Worm (Caenorhabditis elegans): Measurements from ENCODE around the gene hal-3.

hal-3 gene

DNA sequence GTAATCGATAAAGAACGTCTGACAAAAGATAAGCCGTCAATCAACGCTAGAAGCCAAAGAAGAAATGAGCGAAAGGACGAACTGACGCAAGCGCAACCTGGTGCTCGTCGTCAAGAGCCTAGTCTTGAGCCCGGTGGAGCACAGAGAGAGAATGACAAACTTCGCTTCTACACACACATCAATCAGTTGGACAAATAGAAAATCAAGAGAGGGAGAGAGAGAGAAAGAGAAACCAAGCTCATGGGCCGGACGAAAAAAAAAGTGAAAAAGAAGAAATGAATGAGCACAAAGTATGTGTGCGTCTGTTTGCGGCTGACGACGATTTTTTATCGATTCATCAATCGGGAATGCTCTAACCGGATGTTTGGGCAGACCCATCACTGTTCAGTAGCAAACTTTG, 4.2 kb upstream of the hal-3 start:
- TF ChIP-seq flt-1 (GFP tag; IDR thresholded peaks at IDR 0.05) (no peak), F13C5.2 (tag; optimal IDR thresholded peaks at IDR 0.05) (no peak), hnd-1 (tag; optimal IDR thresholded peaks at IDR 0.05) (no peak), ets-7 (tag; optimal IDR thresholded peaks at IDR 0.05) (no peak), aly-1 (tag; optimal IDR thresholded peaks at IDR 0.05) (no peak), tra-4 (tag; optimal IDR thresholded peaks at IDR 0.05) (no peak), hmg-4 (GFP tag; optimal IDR thresholded peaks at IDR 0.05) (no peak), tbx-11 (GFP tag; IDR thresholded peaks at IDR 0.05) (no peak), ceh-36 (tag; optimal IDR thresholded peaks at IDR 0.05) (no peak), ama-1 (optimal IDR thresholded peaks at IDR 0.05) (no peak), hmbx-1 (tag; optimal IDR thresholded peaks at IDR 0.05) (no peak), scrt-1 (GFP tag; IDR thresholded peaks at IDR 0.05) (no peak), tbx-37 (GFP tag; conservative IDR thresholded peaks at IDR 0.05) (no peak), B0310.2 (tag; optimal IDR thresholded peaks at IDR 0.05) (no peak)

DNA sequence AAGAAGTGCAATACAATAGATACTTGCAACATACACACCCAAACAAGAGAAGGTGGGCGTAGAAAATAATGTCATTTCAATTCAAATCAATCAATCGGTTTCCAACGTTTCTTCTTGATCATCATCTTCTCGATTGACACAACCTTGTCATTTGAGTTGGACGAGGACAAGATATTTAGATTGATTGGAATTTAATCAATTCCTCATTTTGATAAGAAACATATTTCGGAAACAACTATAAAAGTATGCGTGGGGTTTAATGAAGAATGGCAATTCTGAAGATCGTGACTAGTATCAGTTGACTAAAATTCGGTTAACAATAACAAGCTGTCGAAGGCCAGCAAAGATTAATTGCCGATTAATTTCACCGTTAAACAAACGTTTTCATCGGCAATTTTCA, 3.7 kb upstream of the hal-3 start:
- TF ChIP-seq ama-1 (optimal IDR thresholded peaks at IDR 0.05): no peak
- TF ChIP-seq flt-1 (GFP tag; IDR thresholded peaks at IDR 0.05): no peak
- no peak for TF ChIP-seq hmg-4 (GFP tag; optimal IDR thresholded peaks at IDR 0.05)
- TF ChIP-seq tbx-11 (GFP tag; IDR thresholded peaks at IDR 0.05): no peak
- TF ChIP-seq ceh-36 (tag; optimal IDR thresholded peaks at IDR 0.05): no peak
- TF ChIP-seq ceh-13 (GFP tag; optimal IDR thresholded peaks at IDR 0.05): no peak
- no peak for TF ChIP-seq B0310.2 (tag; optimal IDR thresholded peaks at IDR 0.05)
- TF ChIP-seq scrt-1 (GFP tag; IDR thresholded peaks at IDR 0.05): no peak
- TF ChIP-seq sea-1 (GFP tag; conservative IDR thresholded peaks at IDR 0.05): no peak
- TF ChIP-seq hnd-1 (tag; optimal IDR thresholded peaks at IDR 0.05): no peak

- TF ChIP-seq hmg-4 (GFP tag; optimal IDR thresholded peaks at IDR 0.05) (peak; percentile 11), tbx-11 (GFP tag; IDR thresholded peaks at IDR 0.05) (no peak), tbx-37 (GFP tag; conservative IDR thresholded peaks at IDR 0.05) (no peak), ets-7 (tag; optimal IDR thresholded peaks at IDR 0.05) (no peak), scrt-1 (GFP tag; IDR thresholded peaks at IDR 0.05) (no peak), pes-1 (GFP tag; IDR thresholded peaks at IDR 0.05) (no peak), flt-1 (GFP tag; IDR thresholded peaks at IDR 0.05) (no peak)
Measured at ce11 chrII:9619995-9620535, 3.1 kb upstream of the hal-3 start.

DNA sequence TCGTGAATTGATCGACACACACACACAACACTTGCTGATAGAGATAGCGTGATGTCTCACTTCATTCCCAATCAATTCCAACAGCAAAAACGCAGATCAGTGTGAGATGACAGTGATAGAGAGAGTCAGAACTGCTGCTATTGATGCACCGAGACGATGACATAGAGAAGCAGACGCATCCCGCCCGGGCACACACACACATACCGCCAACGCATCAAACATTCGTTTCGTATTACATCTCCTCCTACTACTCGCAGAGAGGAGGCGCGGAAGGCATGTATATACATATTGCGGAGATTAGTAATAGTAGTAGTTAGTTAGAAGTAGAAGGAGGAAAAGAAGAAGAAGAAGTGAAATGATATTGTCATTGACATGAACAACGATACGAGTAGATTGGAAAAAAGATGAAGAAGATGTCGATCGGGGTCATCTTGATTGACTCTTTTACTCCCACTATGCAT, 2.5 kb upstream of the hal-3 start:
- TF ChIP-seq pes-1 (GFP tag; IDR thresholded peaks at IDR 0.05) (no peak), F13C5.2 (tag; optimal IDR thresholded peaks at IDR 0.05) (no peak), hnd-1 (tag; optimal IDR thresholded peaks at IDR 0.05) (no peak), scrt-1 (GFP tag; IDR thresholded peaks at IDR 0.05) (no peak), tra-4 (tag; optimal IDR thresholded peaks at IDR 0.05) (no peak), B0310.2 (tag; optimal IDR thresholded peaks at IDR 0.05) (no peak), tbx-11 (GFP tag; IDR thresholded peaks at IDR 0.05) (no peak), flt-1 (GFP tag; IDR thresholded peaks at IDR 0.05) (no peak), hmbx-1 (tag; optimal IDR thresholded peaks at IDR 0.05) (no peak), tbx-37 (GFP tag; conservative IDR thresholded peaks at IDR 0.05) (no peak), ama-1 (optimal IDR thresholded peaks at IDR 0.05) (no peak), ceh-13 (GFP tag; optimal IDR thresholded peaks at IDR 0.05) (no peak), ceh-36 (tag; optimal IDR thresholded peaks at IDR 0.05) (no peak)

DNA sequence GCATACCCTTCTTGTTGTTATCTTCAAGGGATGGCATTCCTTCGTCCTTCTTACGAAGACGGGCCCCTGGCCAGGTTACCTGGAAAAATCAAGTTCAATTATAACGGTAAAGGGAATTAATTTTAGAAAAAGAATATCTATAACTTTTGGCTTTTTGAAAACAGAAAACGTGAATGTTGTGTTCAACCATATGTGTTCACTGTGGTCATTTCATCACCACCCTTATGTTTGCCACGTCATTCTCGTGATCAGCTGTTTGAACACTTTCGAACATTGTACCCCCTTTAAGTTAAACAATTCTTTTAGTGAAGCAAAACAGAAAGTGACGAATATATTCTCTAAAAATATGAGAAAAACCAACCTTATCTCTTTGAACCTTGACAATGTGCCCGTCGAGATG, 1.8 kb upstream of the hal-3 start:
- TF ChIP-seq aly-1 (tag; optimal IDR thresholded peaks at IDR 0.05) (no peak), hmg-4 (GFP tag; optimal IDR thresholded peaks at IDR 0.05) (no peak), ceh-36 (tag; optimal IDR thresholded peaks at IDR 0.05) (no peak), tra-4 (tag; optimal IDR thresholded peaks at IDR 0.05) (no peak), B0310.2 (tag; optimal IDR thresholded peaks at IDR 0.05) (no peak), tbx-37 (GFP tag; conservative IDR thresholded peaks at IDR 0.05) (no peak), F13C5.2 (tag; optimal IDR thresholded peaks at IDR 0.05) (no peak)

ce11 chrII:9617902-9618245, 949 bp upstream of the hal-3 start:
- no peak for TF ChIP-seq ceh-36 (tag; optimal IDR thresholded peaks at IDR 0.05)
- no peak for TF ChIP-seq tbx-37 (GFP tag; conservative IDR thresholded peaks at IDR 0.05)
- no peak for TF ChIP-seq B0310.2 (tag; optimal IDR thresholded peaks at IDR 0.05)
- TF ChIP-seq F13C5.2 (tag; optimal IDR thresholded peaks at IDR 0.05): no peak
- TF ChIP-seq hmg-4 (GFP tag; optimal IDR thresholded peaks at IDR 0.05): no peak
- no peak for TF ChIP-seq ceh-13 (GFP tag; optimal IDR thresholded peaks at IDR 0.05)
- no peak for TF ChIP-seq tbx-11 (GFP tag; IDR thresholded peaks at IDR 0.05)
- TF ChIP-seq scrt-1 (GFP tag; IDR thresholded peaks at IDR 0.05): no peak
- no peak for TF ChIP-seq ama-1 (optimal IDR thresholded peaks at IDR 0.05)

DNA sequence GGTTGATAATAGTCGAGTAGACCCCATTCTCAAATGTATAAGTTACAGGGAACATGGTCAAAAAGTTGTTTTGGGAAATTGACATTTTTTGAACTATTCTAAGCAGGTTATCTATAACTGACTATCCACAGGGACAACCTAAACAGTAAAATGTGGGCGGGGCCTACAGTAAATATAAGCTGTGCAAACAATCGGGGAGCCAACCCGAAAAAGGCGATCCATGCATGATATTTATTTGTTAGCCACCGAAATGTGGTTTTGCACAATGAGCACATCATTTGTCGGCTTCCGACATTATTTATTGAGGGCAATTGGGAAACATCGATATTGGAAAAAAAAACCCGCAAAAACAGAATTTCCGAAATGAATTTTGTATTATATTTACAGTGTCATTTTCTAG, 2.2 kb downstream of the hal-3 start, which contains the start of gene hlh-6:
hlh-6 (minus strand) TSS at position 101 of the 400 bp plus-strand sequence.
- TF ChIP-seq ceh-36 (tag; optimal IDR thresholded peaks at IDR 0.05) (no peak), tbx-11 (GFP tag; IDR thresholded peaks at IDR 0.05) (no peak), tbx-37 (GFP tag; conservative IDR thresholded peaks at IDR 0.05) (no peak), scrt-1 (GFP tag; IDR thresholded peaks at IDR 0.05) (no peak), pes-1 (GFP tag; IDR thresholded peaks at IDR 0.05) (no peak), hnd-1 (tag; optimal IDR thresholded peaks at IDR 0.05) (no peak), ets-7 (tag; optimal IDR thresholded peaks at IDR 0.05) (no peak), hmbx-1 (tag; optimal IDR thresholded peaks at IDR 0.05) (no peak), F13C5.2 (tag; optimal IDR thresholded peaks at IDR 0.05) (no peak), ceh-13 (GFP tag; optimal IDR thresholded peaks at IDR 0.05) (no peak), hmg-4 (GFP tag; optimal IDR thresholded peaks at IDR 0.05) (no peak), flt-1 (GFP tag; IDR thresholded peaks at IDR 0.05) (no peak), B0310.2 (tag; optimal IDR thresholded peaks at IDR 0.05) (no peak), sea-1 (GFP tag; conservative IDR thresholded peaks at IDR 0.05) (no peak), tra-4 (tag; optimal IDR thresholded peaks at IDR 0.05) (no peak), aly-1 (tag; optimal IDR thresholded peaks at IDR 0.05) (no peak), ama-1 (optimal IDR thresholded peaks at IDR 0.05) (no peak)
